Fruit fly (Drosophila melanogaster) whole organism, embryonic: ENCODE data around the gene cav.

Experiments used
- CG10321 ChIP-seq: fragments of 200-800 bp; sonication (Bioruptor generic); IDR thresholded peaks from 2 replicates; pipeline ENCODE4 v1.3.6; 2022; ENCODE audit warnings: missing biosample characterization, missing genetic modification characterization
- CG11398 ChIP-seq: fragments of 200-800 bp; sonication (Bioruptor generic); optimal IDR thresholded peaks from 2 replicates; lab custom pipeline; 2016; ENCODE audit warnings: missing biosample characterization, missing genetic modification characterization
- CG13296 ChIP-seq: fragments of 200-800 bp; sonication (Bioruptor generic); optimal IDR thresholded peaks from 3 replicates; lab custom pipeline; 2018; ENCODE audit warnings: missing biosample characterization, mild to moderate bottlenecking, missing genetic modification characterization
- CG13775 ChIP-seq: fragments of 200-800 bp; sonication (Bioruptor generic); optimal IDR thresholded peaks from 3 replicates; lab custom pipeline; 2017; ENCODE audit warnings: missing biosample characterization, mild to moderate bottlenecking, missing genetic modification characterization
- CG15011 ChIP-seq: fragments of 200-800 bp; sonication (Bioruptor generic); optimal IDR thresholded peaks from 3 replicates; lab custom pipeline; 2018; ENCODE audit warnings: missing biosample characterization, mild to moderate bottlenecking, missing genetic modification characterization
- CG16813 ChIP-seq: fragments of 200-800 bp; sonication (Bioruptor generic); IDR thresholded peaks from 3 replicates; pipeline ENCODE4 v1.3.6; 2022; ENCODE audit warnings: missing biosample characterization, missing genetic modification characterization; ENCODE audit not compliant: partially characterized antibody
- CG3163 ChIP-seq: fragments of 200-800 bp; sonication (Bioruptor generic); optimal IDR thresholded peaks from 3 replicates; lab custom pipeline; 2016; ENCODE audit warnings: missing biosample characterization, missing genetic modification characterization
- CG3407 ChIP-seq: fragments of 200-800 bp; sonication (Bioruptor generic); optimal IDR thresholded peaks from 2 replicates; lab custom pipeline; 2018; ENCODE audit warnings: missing biosample characterization, mild to moderate bottlenecking, missing genetic modification characterization
- CG42726 ChIP-seq: fragments of 200-800 bp; sonication (Bioruptor generic); IDR thresholded peaks from 2 replicates; pipeline ENCODE4 v1.3.6; 2022; ENCODE audit warnings: missing biosample characterization, missing genetic modification characterization; ENCODE audit not compliant: partially characterized antibody
- CG5180 ChIP-seq: fragments of 200-800 bp; sonication (Bioruptor generic); optimal IDR thresholded peaks from 3 replicates; lab custom pipeline; 2017; ENCODE audit warnings: missing biosample characterization, missing genetic modification characterization, mild to moderate bottlenecking, moderate library complexity, missing genetic modification reagents
- CG6175 ChIP-seq: fragments of 200-800 bp; sonication (Bioruptor generic); IDR thresholded peaks from 3 replicates; pipeline ENCODE4 v1.3.6; 2022; ENCODE audit warnings: missing biosample characterization, missing genetic modification characterization
- CG6813 ChIP-seq: fragments of 200-800 bp; sonication (Bioruptor generic); optimal IDR thresholded peaks from 2 replicates; lab custom pipeline; 2017; ENCODE audit warnings: missing biosample characterization, missing genetic modification characterization, mild to moderate bottlenecking, moderate library complexity, missing genetic modification reagents
- CG7357 ChIP-seq: fragments of 200-800 bp; sonication (Bioruptor generic); IDR thresholded peaks from 3 replicates; pipeline ENCODE4 v1.3.6; 2022; ENCODE audit warnings: missing biosample characterization, missing genetic modification characterization
- CG8388 ChIP-seq: fragments of 200-800 bp; sonication (Bioruptor generic); optimal IDR thresholded peaks from 2 replicates; lab custom pipeline; 2019; ENCODE audit warnings: missing biosample characterization, mild to moderate bottlenecking, missing genetic modification characterization, moderate library complexity
- CG8478 ChIP-seq: fragments of >200 bp; optimal IDR thresholded peaks from 2 replicates; lab custom pipeline; 2018
- CG9932 ChIP-seq: fragments of 200-800 bp; sonication (Bioruptor generic); IDR thresholded peaks from 2 replicates; pipeline ENCODE4 v1.3.6; 2022; ENCODE audit warnings: missing biosample characterization, missing genetic modification characterization
- Dek ChIP-seq: fragments of 200-800 bp; sonication (Bioruptor generic); optimal IDR thresholded peaks from 3 replicates; lab custom pipeline; 2019; ENCODE audit warnings: missing biosample characterization, mild to moderate bottlenecking, missing genetic modification characterization, moderate library complexity
- Doc2 ChIP-seq: fragments of 200-800 bp; sonication (Bioruptor generic); IDR thresholded peaks from 2 replicates; pipeline ENCODE4 v1.3.6; 2022; ENCODE audit warnings: missing biosample characterization, missing genetic modification characterization
- Ets65A ChIP-seq: fragments of 200-800 bp; sonication (Bioruptor generic); peaks from one replicate; lab custom pipeline; 2016; ENCODE audit warnings: missing biosample characterization, missing genetic modification characterization
- GATAe ChIP-seq: fragments of 200-800 bp; sonication (Bioruptor generic); conservative IDR thresholded peaks from 2 replicates; pipeline ENCODE4 v1.3.6; 2022; ENCODE audit warnings: missing biosample characterization, missing genetic modification characterization
- Gug ChIP-seq: fragments of 200-800 bp; sonication (Bioruptor generic); IDR thresholded peaks from 4 replicates; pipeline ENCODE4 v1.3.6; 2022; ENCODE audit warnings: missing biosample characterization, missing genetic modification characterization
- Hmr ChIP-seq: fragments of 200-800 bp; sonication (Bioruptor generic); optimal IDR thresholded peaks from 3 replicates; lab custom pipeline; 2017; ENCODE audit warnings: mild to moderate bottlenecking, missing biosample characterization, missing genetic modification reagents, missing genetic modification characterization
- MTF-1 ChIP-seq: fragments of 200-800 bp; sonication (Bioruptor generic); optimal IDR thresholded peaks from 2 replicates; lab custom pipeline; 2018; ENCODE audit warnings: missing biosample characterization, mild to moderate bottlenecking, missing genetic modification characterization, borderline replicate concordance
- Myb ChIP-seq: fragments of 200-800 bp; sonication (Bioruptor generic); optimal IDR thresholded peaks from 2 replicates; lab custom pipeline; 2016; ENCODE audit warnings: missing biosample characterization, missing genetic modification characterization
- Nf-YB ChIP-seq: fragments of 200-800 bp; sonication (Bioruptor generic); optimal IDR thresholded peaks from 3 replicates; lab custom pipeline; 2019; ENCODE audit warnings: missing biosample characterization, mild to moderate bottlenecking, missing genetic modification characterization, moderate library complexity
- Six4 ChIP-seq: fragments of 200-800 bp; sonication (Bioruptor generic); optimal IDR thresholded peaks from 2 replicates; lab custom pipeline; 2016; ENCODE audit warnings: missing biosample characterization, missing genetic modification characterization
- Trl ChIP-seq, 3 experiments: fragments of >200 bp in 2 of 3; fragments of 200-800 bp in 1 of 3; sonication (Bioruptor generic) in 1 of 3; optimal IDR thresholded peaks; 2 replicates in 1 of 3; 3 replicates in 2 of 3; lab custom pipeline; 2016 to 2017; ENCODE audit warnings: missing biosample characterization in 1 of 3, missing genetic modification characterization in 1 of 3
- chinmo ChIP-seq: fragments of 200-800 bp; sonication (Bioruptor generic); IDR thresholded peaks from 4 replicates; pipeline ENCODE4 v1.3.6; 2022; ENCODE audit warnings: missing biosample characterization, missing genetic modification characterization; ENCODE audit not compliant: partially characterized antibody
- ci ChIP-seq: fragments of 200-800 bp; sonication (Bioruptor generic); IDR thresholded peaks from 3 replicates; pipeline ENCODE4 v1.3.6; 2022; ENCODE audit warnings: missing biosample characterization, missing genetic modification characterization
- crol ChIP-seq: fragments of 200-800 bp; sonication (Bioruptor generic); IDR thresholded peaks from 2 replicates; pipeline ENCODE4 v1.3.6; 2022; ENCODE audit warnings: missing biosample characterization, missing genetic modification characterization
- her ChIP-seq: fragments of 200-800 bp; sonication (Bioruptor generic); optimal IDR thresholded peaks from 2 replicates; lab custom pipeline; 2016; ENCODE audit warnings: missing biosample characterization, missing genetic modification characterization
- hkb ChIP-seq, 2 experiments: fragments of 200-800 bp in 1 of 2; fragments of >200 bp in 1 of 2; sonication (Bioruptor generic) in 1 of 2; IDR thresholded peaks in 1 of 2; optimal IDR thresholded peaks in 1 of 2; 2 replicates each; pipeline versions ENCODE4 v1.3.6 to Lab custom; 2017 to 2022; ENCODE audit warnings: missing biosample characterization in 1 of 2, missing genetic modification characterization in 1 of 2
- hth ChIP-seq: fragments of >200 bp; optimal IDR thresholded peaks from 2 replicates; lab custom pipeline; 2017; ENCODE audit warnings: inconsistent platforms
- odd ChIP-seq: fragments of 200-800 bp; sonication (Bioruptor generic); optimal IDR thresholded peaks from 2 replicates; lab custom pipeline; 2017; ENCODE audit warnings: missing biosample characterization, mild to moderate bottlenecking, missing genetic modification characterization
- repo ChIP-seq: fragments of 200-800 bp; sonication (Bioruptor generic); optimal IDR thresholded peaks from 2 replicates; lab custom pipeline; 2016; ENCODE audit warnings: missing biosample characterization, missing genetic modification characterization
- sens ChIP-seq: fragments of 200-800 bp; sonication (Bioruptor generic); peaks from one replicate; lab custom pipeline; 2016; ENCODE audit warnings: missing biosample characterization, missing genetic modification characterization
- seq ChIP-seq: fragments of 200-800 bp; sonication (Bioruptor generic); IDR thresholded peaks from 2 replicates; pipeline ENCODE4 v1.3.6; 2022; ENCODE audit warnings: missing biosample characterization, missing genetic modification characterization
- unc-4 ChIP-seq: fragments of 200-800 bp; sonication (Bioruptor generic); IDR thresholded peaks from 2 replicates; pipeline ENCODE4 v1.3.6; 2022; ENCODE audit warnings: missing biosample characterization, missing genetic modification characterization; ENCODE audit not compliant: partially characterized antibody
- z ChIP-seq: fragments of 200-800 bp; sonication (Bioruptor generic); IDR thresholded peaks from 3 replicates; pipeline ENCODE4 v1.3.6; 2022; ENCODE audit warnings: missing biosample characterization, missing genetic modification characterization

Gene cav

dm6 chr3R:24218565-24218964 lies 2.3 kb upstream of the cav start, which contains the start of gene CG17786 (continued):
- TF ChIP-seq Hmr (GFP tag; lab: Kevin White, UChicago) (peak; percentile 8), CG6813 (GFP tag; lab: Kevin White, UChicago) (no peak), ci (GFP tag; lab: Robert Waterston, UW) (peak; percentile 75; the same call in 2 of the 3 replicates), Myb (no peak), CG9932 (GFP tag; lab: Robert Waterston, UW) (0 out of 2 replicates have a peak, but pooled peaks have one; percentile 19), crol (no peak), hkb (optimal IDR thresholded peaks at IDR 0.05; lab: Kevin White, UChicago) (no peak), hkb (GFP tag; IDR thresholded peaks at IDR 0.05; lab: Robert Waterston, UW) (peak; percentile 49), seq (no peak), Nf-YB (no peak), GATAe (GFP tag; lab: Robert Waterston, UW) (no peak), CG10321 (no peak), repo (GFP tag; lab: Kevin White, UChicago) (no peak), CG7357 (no peak), MTF-1 (GFP tag; lab: Kevin White, UChicago) (no peak), Doc2 (GFP tag; lab: Robert Waterston, UW) (no peak), CG13775 (no peak), her (GFP tag; lab: Kevin White, UChicago) (peak; percentile 48), odd (GFP tag; lab: Kevin White, UChicago) (peak; percentile 33), CG8478 (lab: Kevin White, UChicago) (no peak), CG8388 (no peak), CG3407 (GFP tag; lab: Kevin White, UChicago) (no peak), CG3163 (peak; percentile 48), chinmo (peak; percentile 89; the same call in 3 of the 4 replicates), CG13296 (GFP tag; lab: Kevin White, UChicago) (peak; percentile 3), unc-4 (peak; percentile 40; the same call in 1 of the 2 replicates), CG11398 (GFP tag; lab: Kevin White, UChicago) (no peak), hth (lab: Kevin White, UChicago) (no peak), Ets65A (no peak), CG16813 (GFP tag; lab: Robert Waterston, UW) (no peak), CG42726 (GFP tag; lab: Robert Waterston, UW) (peak; percentile 26; the same call in 1 of the 2 replicates), CG5180 (no peak), z (GFP tag; lab: Robert Waterston, UW) (no peak), Dek (no peak), CG15011 (no peak), sens (GFP tag; lab: Kevin White, UChicago) (peak; percentile 75), CG6175 (GFP tag; lab: Robert Waterston, UW) (no peak)

dm6 chr3R:24219093-24219492 lies 1.8 kb upstream of the cav start:
- TF ChIP-seq Trl (optimal IDR thresholded peaks at IDR 0.05; lab: Kevin White, UChicago) = peak in 1 of 2 experiments; percentile 28
- no peak for TF ChIP-seq Trl (GFP tag; optimal IDR thresholded peaks at IDR 0.05; lab: Kevin White, UChicago)
- TF ChIP-seq Gug (GFP tag; lab: Robert Waterston, UW) = no peak
- no peak for TF ChIP-seq Six4
